Fruit fly (Drosophila melanogaster) whole organism: Measurements from ENCODE around the gene CG5080.

Experiments
- CG8478 ChIP-seq: fragments of >200 bp; optimal IDR thresholded peaks from 2 replicates; lab custom pipeline; 2018; ENCODE audit warnings: inconsistent platforms
- Dll ChIP-seq: fragments of >200 bp; optimal IDR thresholded peaks from 2 replicates; lab custom pipeline; 2017
- EcR ChIP-seq, 2 experiments: fragments of >200 bp; optimal IDR thresholded peaks; 2 replicates each; lab custom pipeline; 2017; ENCODE audit warnings: missing biosample characterization in 2 of 2, missing genetic modification characterization in 2 of 2, missing genetic modification reagents in 2 of 2
- pan ChIP-seq: fragments of >200 bp; optimal IDR thresholded peaks from 2 replicates; lab custom pipeline; 2017
- psq ChIP-seq: fragments of >200 bp; optimal IDR thresholded peaks from 2 replicates; lab custom pipeline; 2017
- usp ChIP-seq: fragments of >200 bp; optimal IDR thresholded peaks from 2 replicates; lab custom pipeline; 2017; ENCODE audit warnings: missing biosample characterization, missing genetic modification characterization, mixed read lengths

The CG5080 gene

DNA sequence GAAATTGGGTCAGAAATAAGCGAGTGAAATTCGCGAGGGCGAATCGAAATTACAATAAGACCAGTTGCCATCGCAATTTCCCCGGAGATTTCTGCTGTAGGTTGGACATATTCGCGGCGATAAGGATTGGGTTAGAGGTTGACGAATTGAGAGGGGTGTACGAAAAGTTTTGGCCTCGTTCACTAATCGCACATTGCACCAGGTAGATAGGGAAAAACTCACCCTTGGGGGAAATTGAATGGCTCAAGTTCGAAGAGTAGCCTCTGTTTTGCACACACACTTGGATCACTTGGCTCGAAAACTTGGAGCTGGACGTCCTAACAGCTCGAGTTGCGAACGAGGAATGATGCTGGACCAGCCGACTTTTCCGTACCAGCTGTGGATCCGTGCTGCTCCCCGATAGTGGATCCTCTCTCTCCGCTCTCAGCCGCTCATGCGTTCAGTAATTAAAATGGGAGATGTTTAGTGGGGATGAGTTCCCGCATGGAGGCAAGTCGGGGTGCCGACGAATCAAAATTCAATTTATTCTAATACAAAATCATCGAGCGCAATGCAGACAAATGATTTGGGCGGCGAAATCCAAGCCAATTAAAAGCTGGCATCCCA lies at the start of gene CG5080:
Gene CG5080, minus strand, starts transcription at position 349 of the 606 bp plus-strand sequence.
- no peak for TF ChIP-seq pan (lab: Kevin White, UChicago)

DNA sequence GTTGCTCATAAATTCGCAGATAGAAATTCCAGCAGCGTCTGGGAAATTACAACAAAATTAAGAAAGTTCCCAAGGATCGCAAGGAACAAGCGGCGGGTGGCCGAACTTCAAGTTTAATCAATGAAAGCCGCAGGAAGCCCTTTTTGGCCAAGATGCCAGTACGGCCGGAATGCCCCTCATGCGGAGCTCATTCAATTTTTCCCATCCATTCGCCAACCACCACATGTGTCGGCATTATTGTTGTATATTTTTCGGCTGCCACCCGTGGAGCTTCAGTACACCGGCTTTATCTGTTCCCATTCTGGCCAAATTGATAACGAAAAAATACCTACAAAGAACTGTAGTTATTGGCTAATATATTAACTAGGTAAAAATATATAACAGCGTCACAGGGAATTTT lies 47.8 kb upstream of the CG5080 start:
- no peak for TF ChIP-seq pan (lab: Kevin White, UChicago)
- no peak for TF ChIP-seq CG8478 (lab: Kevin White, UChicago)
- no peak for TF ChIP-seq EcR (GFP tag; optimal IDR thresholded peaks at IDR 0.05; lab: Kevin White, UChicago)
- TF ChIP-seq usp (GFP tag; lab: Kevin White, UChicago), result no peak
- TF ChIP-seq Dll (lab: Kevin White, UChicago), result no peak

DNA sequence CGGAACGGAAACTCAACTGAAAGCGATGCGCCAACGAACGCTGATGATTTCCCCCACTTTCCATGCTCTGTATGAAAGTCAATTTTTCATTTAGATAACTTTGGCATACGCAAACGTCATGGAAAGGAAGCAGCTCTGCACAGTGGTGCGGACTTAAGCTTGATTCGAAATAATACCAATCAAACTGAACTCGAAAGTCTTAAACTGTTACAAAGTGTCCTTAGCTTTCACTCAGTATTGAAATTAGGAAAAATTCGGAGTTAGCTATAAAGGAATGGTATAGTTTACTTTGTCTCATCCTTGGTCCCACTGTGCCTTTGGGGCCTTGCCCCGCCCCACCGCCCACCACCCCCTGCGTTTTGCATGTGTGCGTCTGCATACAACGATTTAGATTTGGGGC lies 43.7 kb upstream of the CG5080 start:
- TF ChIP-seq pan (lab: Kevin White, UChicago), result no peak
- no peak for TF ChIP-seq usp (GFP tag; lab: Kevin White, UChicago)
- TF ChIP-seq psq (lab: Kevin White, UChicago), result no peak
- no peak for TF ChIP-seq CG8478 (lab: Kevin White, UChicago)
- TF ChIP-seq Dll (lab: Kevin White, UChicago), result no peak
- no peak for TF ChIP-seq EcR (GFP tag; optimal IDR thresholded peaks at IDR 0.05; lab: Kevin White, UChicago)

DNA sequence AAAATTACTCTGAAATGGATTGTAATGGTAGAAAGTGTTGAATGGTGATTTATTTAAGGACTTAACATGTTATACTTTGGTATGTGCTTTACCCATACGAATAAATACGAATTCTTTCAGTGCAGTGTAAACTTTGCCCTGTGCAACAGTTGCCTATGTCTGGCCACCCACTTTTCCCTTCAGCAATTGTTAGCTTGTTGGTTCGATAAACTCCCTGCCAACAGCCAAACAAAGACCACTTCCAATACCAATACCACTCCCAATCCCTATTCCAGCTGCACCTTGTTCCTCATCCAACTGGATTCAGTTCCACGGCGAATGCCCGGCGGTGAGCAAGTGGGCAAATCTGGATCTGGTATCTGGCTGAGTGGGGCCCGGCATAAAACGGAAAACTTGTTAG lies 40.2 kb upstream of the CG5080 start, which contains the start of gene CG14342:
Gene CG14342, plus strand, starts transcription at position 301 of the 400 bp plus-strand sequence.
- TF ChIP-seq usp (GFP tag; lab: Kevin White, UChicago) (no peak), EcR (GFP tag; optimal IDR thresholded peaks at IDR 0.05; lab: Kevin White, UChicago) (no peak), Dll (lab: Kevin White, UChicago) (no peak), pan (lab: Kevin White, UChicago) (no peak), psq (lab: Kevin White, UChicago) (no peak), CG8478 (lab: Kevin White, UChicago) (no peak)

DNA sequence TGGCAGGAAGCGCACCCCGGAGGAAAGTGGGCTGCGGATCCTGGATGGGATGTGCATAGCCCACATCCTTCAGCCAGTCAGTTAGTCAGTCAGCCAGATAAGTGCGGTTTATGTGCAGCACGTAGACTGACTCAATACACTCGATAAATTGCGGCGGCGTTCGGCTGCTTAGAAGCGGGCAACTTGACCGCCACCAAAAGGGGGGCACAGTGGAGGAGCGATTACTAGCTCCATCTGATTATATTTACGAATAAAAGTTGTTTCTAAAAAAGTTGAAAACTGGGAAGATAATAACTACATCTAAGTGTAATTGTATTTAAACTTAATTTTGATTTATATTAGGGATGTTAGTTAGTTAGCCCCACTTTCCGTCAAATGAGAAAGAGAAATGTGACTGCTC lies 38.8 kb upstream of the CG5080 start:
- no peak for TF ChIP-seq pan (lab: Kevin White, UChicago)

DNA sequence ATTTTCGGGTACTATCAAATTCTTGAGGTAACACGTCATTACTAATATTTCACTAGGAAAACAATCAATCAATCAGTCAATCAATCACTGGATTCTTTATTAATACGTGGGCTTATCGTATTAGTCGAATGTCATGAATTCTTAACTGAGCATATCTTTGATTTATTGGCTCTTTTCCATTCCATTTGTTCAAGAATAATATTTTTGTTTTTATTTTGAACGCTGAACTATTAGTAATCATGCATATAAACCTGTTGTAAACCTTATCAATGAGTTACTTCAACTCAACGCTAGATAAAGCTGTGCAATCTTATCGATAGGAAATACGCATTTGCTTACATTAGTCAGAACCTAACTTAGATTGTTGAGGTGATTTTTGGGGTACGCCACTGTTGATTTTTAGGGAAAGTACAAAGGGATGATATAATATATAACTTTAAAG lies 37.7 kb upstream of the CG5080 start:
- TF ChIP-seq psq (lab: Kevin White, UChicago), result no peak
- no peak for TF ChIP-seq EcR (GFP tag; optimal IDR thresholded peaks at IDR 0.05; lab: Kevin White, UChicago)
- no peak for TF ChIP-seq Dll (lab: Kevin White, UChicago)
- no peak for TF ChIP-seq pan (lab: Kevin White, UChicago)
- TF ChIP-seq usp (GFP tag; lab: Kevin White, UChicago), result no peak
- TF ChIP-seq CG8478 (lab: Kevin White, UChicago), result no peak

DNA sequence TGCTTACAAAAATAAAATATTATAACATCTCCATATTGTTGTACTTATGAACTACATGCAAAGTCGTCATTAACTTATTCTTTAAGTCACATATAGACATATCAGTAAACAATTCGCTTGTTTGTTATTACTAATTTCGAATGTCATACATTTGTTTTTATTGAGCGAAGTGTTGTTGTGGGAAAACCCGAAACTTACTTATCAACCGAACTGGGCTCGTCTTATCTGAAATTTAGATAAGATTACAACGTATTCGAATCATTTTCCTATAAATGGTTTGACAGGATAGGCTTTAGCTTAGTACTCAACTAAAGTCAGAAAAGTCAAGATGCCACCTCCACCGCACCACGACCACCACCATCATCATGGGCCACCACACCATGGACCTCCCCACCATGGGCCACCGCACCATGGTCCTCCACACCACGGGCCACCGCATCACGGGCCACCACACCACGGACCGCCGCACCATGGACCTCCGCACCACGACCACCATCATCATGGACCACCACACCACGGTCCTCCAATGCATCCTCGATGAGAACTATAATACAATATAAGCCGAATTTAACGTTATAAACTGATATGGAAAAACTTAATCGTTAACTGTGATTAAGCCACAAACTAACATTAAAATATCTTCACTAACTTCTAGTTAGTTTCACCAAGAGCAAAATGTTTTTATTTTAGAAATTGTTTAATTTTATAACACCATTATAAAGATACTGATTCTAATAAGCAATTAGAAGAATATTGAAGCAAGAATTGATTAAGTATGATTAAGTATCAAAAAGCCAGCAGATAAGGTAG lies 36.4 kb upstream of the CG5080 start, which contains the start of the genes CG43349 and CG5011:
Gene CG43349, plus strand, starts transcription at position 294 of the 810 bp plus-strand sequence.
Gene CG5011, plus strand, starts transcription at position 760 of the 810 bp plus-strand sequence.
- TF ChIP-seq CG8478 (lab: Kevin White, UChicago) (no peak), EcR (GFP tag; optimal IDR thresholded peaks at IDR 0.05; lab: Kevin White, UChicago) (no peak), usp (GFP tag; lab: Kevin White, UChicago) (no peak), psq (lab: Kevin White, UChicago) (no peak), pan (lab: Kevin White, UChicago) (no peak), Dll (lab: Kevin White, UChicago) (no peak)

DNA sequence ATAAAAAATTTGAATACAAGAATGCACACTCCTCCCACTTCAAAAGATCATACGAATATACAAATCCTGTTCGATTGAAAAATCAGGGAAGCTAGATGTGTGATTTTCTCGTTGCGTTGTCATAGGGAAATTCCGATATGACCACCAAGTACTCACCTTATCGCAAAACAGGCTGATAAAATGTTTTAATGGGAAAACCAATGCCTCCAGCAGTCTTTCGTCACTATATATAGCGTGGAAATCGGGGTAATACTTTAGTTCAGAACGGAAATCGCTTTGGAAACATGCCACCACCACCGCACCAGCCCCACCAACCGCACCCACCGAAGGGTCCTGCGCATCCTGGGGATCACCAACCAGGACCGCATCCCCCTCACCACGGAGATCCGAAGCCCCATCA lies 35.5 kb upstream of the CG5080 start, which contains the start of the genes CG5139 and CG43348:
Gene CG5139, minus strand, starts transcription at position 101 of the 400 bp plus-strand sequence.
Gene CG43348, plus strand, starts transcription at position 247 of the 400 bp plus-strand sequence.
- TF ChIP-seq CG8478 (lab: Kevin White, UChicago), result no peak
- no peak for TF ChIP-seq usp (GFP tag; lab: Kevin White, UChicago)
- TF ChIP-seq EcR (GFP tag; optimal IDR thresholded peaks at IDR 0.05; lab: Kevin White, UChicago), result no peak
- no peak for TF ChIP-seq Dll (lab: Kevin White, UChicago)
- no peak for TF ChIP-seq pan (lab: Kevin White, UChicago)
- no peak for TF ChIP-seq psq (lab: Kevin White, UChicago)

DNA sequence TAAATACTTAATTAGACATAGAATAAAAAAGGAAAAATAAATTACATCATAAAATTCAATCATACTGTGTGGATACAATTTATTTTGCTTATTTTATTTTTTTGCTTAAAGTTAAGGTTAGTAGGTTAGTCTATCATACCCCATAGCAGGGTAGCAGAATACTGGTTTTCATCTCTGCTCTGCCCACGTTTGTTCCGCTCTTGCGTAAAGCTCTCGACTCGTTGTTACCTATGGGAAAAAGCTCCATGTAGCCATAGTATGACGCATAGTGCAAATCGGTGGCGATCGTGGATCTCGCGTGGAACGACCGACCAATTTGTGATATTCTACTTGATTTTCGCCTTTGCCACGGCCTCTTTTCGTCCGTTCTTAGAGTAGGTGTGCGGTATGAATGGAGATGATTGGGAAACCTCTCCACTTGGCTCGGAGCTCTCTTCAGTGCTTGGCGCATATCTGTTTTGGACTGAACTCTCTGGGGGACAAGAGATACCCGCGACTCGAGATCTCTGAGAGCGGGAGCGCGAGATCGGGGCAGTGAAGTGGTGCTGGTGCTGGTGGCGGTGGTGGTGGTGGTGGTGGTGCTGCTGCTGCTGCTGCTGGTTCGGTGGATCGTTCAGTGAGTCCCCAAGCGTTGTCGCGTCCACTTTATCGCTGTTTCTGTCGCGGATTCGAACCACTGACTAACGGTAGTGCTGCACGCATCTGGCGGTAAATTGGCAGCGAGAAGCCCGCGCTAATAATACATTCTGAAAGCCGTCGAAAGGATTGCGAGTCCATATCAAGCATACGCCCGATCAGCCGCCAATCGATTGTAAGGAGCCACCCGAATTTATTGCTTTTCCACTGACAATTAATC lies 22.2 kb upstream of the CG5080 start, which contains the start of gene CG5001:
Gene CG5001, plus strand, starts transcription at position 116 of the 856 bp plus-strand sequence.
- TF ChIP-seq CG8478 (lab: Kevin White, UChicago), result no peak
- TF ChIP-seq pan (lab: Kevin White, UChicago), result peak; percentile 86
- peak; percentile 95 for TF ChIP-seq Dll (lab: Kevin White, UChicago)

DNA sequence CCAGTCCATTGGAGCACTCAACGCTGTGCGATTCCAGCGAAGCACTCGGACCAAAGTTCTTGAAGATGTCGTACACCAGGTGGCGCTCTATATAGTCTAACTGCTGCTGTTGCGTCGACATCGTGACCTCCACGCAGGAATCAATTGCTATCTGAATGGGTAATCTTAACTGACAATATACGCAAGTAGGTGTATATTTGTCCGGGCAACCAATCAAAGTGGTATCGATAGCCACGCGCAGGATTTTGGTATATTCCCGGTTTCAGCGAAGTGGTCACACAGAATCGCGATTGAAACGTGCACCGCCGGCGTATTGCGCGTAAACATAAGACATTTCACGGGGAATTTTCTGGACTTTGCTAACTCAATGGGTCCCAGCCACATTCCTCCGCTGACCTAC lies 20.1 kb upstream of the CG5080 start, which contains the start of the genes CG5126 and Tgt:
Gene CG5126, minus strand, starts transcription at position 222 of the 400 bp plus-strand sequence.
Gene Tgt, plus strand, starts transcription at position 267 of the 400 bp plus-strand sequence.
- no peak for TF ChIP-seq EcR (GFP tag; optimal IDR thresholded peaks at IDR 0.05; lab: Kevin White, UChicago)
- no peak for TF ChIP-seq pan (lab: Kevin White, UChicago)
- no peak for TF ChIP-seq usp (GFP tag; lab: Kevin White, UChicago)
- TF ChIP-seq CG8478 (lab: Kevin White, UChicago), result no peak
- TF ChIP-seq psq (lab: Kevin White, UChicago), result no peak
- TF ChIP-seq Dll (lab: Kevin White, UChicago), result no peak
